Worm (Caenorhabditis elegans): ENCODE measurements around the gene T26G10.1.

DNA sequence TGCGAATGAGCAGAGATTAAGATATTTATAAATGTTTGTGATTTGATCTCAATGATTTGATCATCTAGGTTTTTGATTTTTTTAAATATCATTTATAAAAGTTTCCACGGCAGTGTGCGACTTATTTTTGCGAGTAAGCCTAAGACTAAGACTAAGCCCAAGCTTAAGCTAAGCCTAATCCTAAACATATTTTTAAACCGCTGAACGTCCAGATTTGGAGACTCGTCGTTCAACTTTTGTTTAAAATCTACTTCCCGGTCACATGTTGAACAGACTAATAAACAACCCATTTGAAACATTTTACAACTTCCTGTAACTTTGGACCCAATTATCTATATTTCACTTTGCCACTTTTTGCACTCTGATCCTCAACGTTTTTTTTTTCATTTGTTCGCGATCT is 47.4 kb downstream of the T26G10.1 start, which contains the start of gene K04H4.5:
- TF ChIP-seq alr-1 (tag; optimal IDR thresholded peaks at IDR 0.05) (no peak), ztf-11 (tag; optimal IDR thresholded peaks at IDR 0.05) (no peak), blmp-1 (tag; optimal IDR thresholded peaks at IDR 0.05; ENCODE audit: insufficient read depth) (no peak), ama-1 (optimal IDR thresholded peaks at IDR 0.05) (no peak), fos-1 (tag; optimal IDR thresholded peaks at IDR 0.05) (no peak), nhr-77 (tag; optimal IDR thresholded peaks at IDR 0.05) (no peak)
